Fruit fly (Drosophila melanogaster) whole organism, embryonic: ENCODE results near the gene RluA-1.

ENCODE experiments used
- CG10959 ChIP-seq: fragments of 200-800 bp; sonication (Bioruptor generic); IDR thresholded peaks from 2 replicates; pipeline ENCODE4 v1.3.6; 2022; ENCODE audit warnings: missing biosample characterization, missing genetic modification characterization
- CG10979 ChIP-seq: fragments of 200-800 bp; sonication (Bioruptor generic); optimal IDR thresholded peaks from 2 replicates; lab custom pipeline; 2018; ENCODE audit warnings: missing biosample characterization, mild to moderate bottlenecking, missing genetic modification characterization, moderate library complexity
- CG11560 ChIP-seq: fragments of 200-800 bp; sonication (Bioruptor generic); IDR thresholded peaks from 3 replicates; pipeline ENCODE4 v1.3.6; 2022; ENCODE audit warnings: missing biosample characterization, missing genetic modification characterization
- CG12942 ChIP-seq: fragments of 200-800 bp; sonication (Bioruptor generic); optimal IDR thresholded peaks from 3 replicates; lab custom pipeline; 2016; ENCODE audit warnings: missing biosample characterization, missing genetic modification characterization
- CG13424 ChIP-seq: fragments of 200-800 bp; sonication (Bioruptor generic); optimal IDR thresholded peaks from 2 replicates; lab custom pipeline; 2019; ENCODE audit warnings: missing biosample characterization, mild to moderate bottlenecking, missing genetic modification characterization, moderate library complexity
- CG17359 ChIP-seq: fragments of 200-800 bp; sonication (Bioruptor generic); optimal IDR thresholded peaks from 3 replicates; lab custom pipeline; 2018; ENCODE audit warnings: missing biosample characterization, mild to moderate bottlenecking, missing genetic modification characterization, moderate library complexity
- CG17385 ChIP-seq: fragments of 200-800 bp; sonication (Bioruptor generic); optimal IDR thresholded peaks from 3 replicates; lab custom pipeline; 2018; ENCODE audit warnings: missing biosample characterization, mild to moderate bottlenecking, missing genetic modification characterization
- CG17612 ChIP-seq: fragments of 200-800 bp; sonication (Bioruptor generic); IDR thresholded peaks from 2 replicates; pipeline ENCODE4 v1.3.6; 2022; ENCODE audit warnings: missing biosample characterization, missing genetic modification characterization
- CG18476 ChIP-seq: fragments of 200-800 bp; sonication (Bioruptor generic); optimal IDR thresholded peaks from 2 replicates; lab custom pipeline; 2016; ENCODE audit warnings: missing biosample characterization, mild to moderate bottlenecking, missing genetic modification characterization
- CG18599 ChIP-seq: fragments of 200-800 bp; sonication (Bioruptor generic); optimal IDR thresholded peaks from 3 replicates; lab custom pipeline; 2017; ENCODE audit warnings: missing biosample characterization, missing genetic modification characterization, mild to moderate bottlenecking, moderate library complexity, missing genetic modification reagents
- CG18764 ChIP-seq: fragments of 200-800 bp; sonication (Bioruptor generic); optimal IDR thresholded peaks from 3 replicates; lab custom pipeline; 2016; ENCODE audit warnings: missing biosample characterization, missing genetic modification characterization
- CG2120 ChIP-seq: fragments of 200-800 bp; sonication (Bioruptor generic); optimal IDR thresholded peaks from 3 replicates; lab custom pipeline; 2016; ENCODE audit warnings: missing biosample characterization, missing genetic modification characterization
- CG2202 ChIP-seq: fragments of 200-800 bp; sonication (Bioruptor generic); optimal IDR thresholded peaks from 2 replicates; lab custom pipeline; 2018; ENCODE audit warnings: missing biosample characterization, mild to moderate bottlenecking, missing genetic modification characterization
- CG31224 ChIP-seq: fragments of 200-800 bp; sonication (Bioruptor generic); IDR thresholded peaks from 2 replicates; pipeline ENCODE4 v1.3.6; 2022; ENCODE audit warnings: missing biosample characterization, missing genetic modification characterization
- CG32532 ChIP-seq: fragments of 200-800 bp; sonication (Bioruptor generic); IDR thresholded peaks from 2 replicates; pipeline ENCODE4 v1.3.6; 2022; ENCODE audit warnings: missing biosample characterization, missing genetic modification characterization
- CG34224 ChIP-seq: fragments of 200-800 bp; sonication (Bioruptor generic); IDR thresholded peaks from 3 replicates; pipeline ENCODE4 v1.3.6; 2022; ENCODE audit warnings: missing biosample characterization, missing genetic modification characterization; ENCODE audit not compliant: partially characterized antibody
- CG34376 ChIP-seq: fragments of 200-800 bp; sonication (Bioruptor generic); optimal IDR thresholded peaks from 2 replicates; lab custom pipeline; 2018; ENCODE audit warnings: missing biosample characterization, mild to moderate bottlenecking, missing genetic modification characterization
- CG3726 ChIP-seq: fragments of 200-800 bp; sonication (Bioruptor generic); IDR thresholded peaks from 3 replicates; pipeline ENCODE4, ENCODE4 v1.3.6; 2022; ENCODE audit warnings: missing biosample characterization, missing genetic modification characterization
- CG4282 ChIP-seq: fragments of 200-800 bp; sonication (Bioruptor generic); optimal IDR thresholded peaks from 2 replicates; lab custom pipeline; 2016; ENCODE audit warnings: missing biosample characterization, missing genetic modification characterization
- CG4617 ChIP-seq: fragments of 200-800 bp; sonication (Bioruptor generic); optimal IDR thresholded peaks from 3 replicates; lab custom pipeline; 2016; ENCODE audit warnings: missing biosample characterization, missing genetic modification characterization, borderline replicate concordance
- CG4820 ChIP-seq: fragments of 200-800 bp; sonication (Bioruptor generic); optimal IDR thresholded peaks from 3 replicates; lab custom pipeline; 2016; ENCODE audit warnings: missing biosample characterization, missing genetic modification characterization
- CG6654 ChIP-seq: fragments of 200-800 bp; sonication (Bioruptor generic); optimal IDR thresholded peaks from 2 replicates; lab custom pipeline; 2017; ENCODE audit warnings: missing biosample characterization, mild to moderate bottlenecking, missing genetic modification characterization
- CG6683 ChIP-seq: fragments of 200-800 bp; sonication (Bioruptor generic); optimal IDR thresholded peaks from 2 replicates; lab custom pipeline; 2017; ENCODE audit warnings: missing biosample characterization, mild to moderate bottlenecking, missing genetic modification characterization, missing genetic modification reagents
- CG6854 ChIP-seq: fragments of 200-800 bp; sonication (Bioruptor generic); optimal IDR thresholded peaks from 3 replicates; lab custom pipeline; 2017; ENCODE audit warnings: missing biosample characterization, mild to moderate bottlenecking, missing genetic modification characterization
- CG7745 ChIP-seq: fragments of 200-800 bp; sonication (Bioruptor generic); optimal IDR thresholded peaks from 2 replicates; lab custom pipeline; 2018; ENCODE audit warnings: missing biosample characterization, mild to moderate bottlenecking, missing genetic modification characterization, moderate library complexity
- Chrac-16 ChIP-seq: fragments of 200-800 bp; sonication (Bioruptor generic); optimal IDR thresholded peaks from 3 replicates; lab custom pipeline; 2016; ENCODE audit warnings: missing biosample characterization, missing genetic modification characterization
- CrebB ChIP-seq: fragments of 200-800 bp; sonication (Bioruptor generic); optimal IDR thresholded peaks from 3 replicates; lab custom pipeline; 2018; ENCODE audit warnings: missing biosample characterization, mild to moderate bottlenecking, missing genetic modification characterization
- HHEX ChIP-seq: fragments of 200-800 bp; sonication (Bioruptor generic); optimal IDR thresholded peaks from 3 replicates; lab custom pipeline; 2017; ENCODE audit warnings: missing biosample characterization, mild to moderate bottlenecking, missing genetic modification characterization, missing genetic modification reagents
- Lhr ChIP-seq: fragments of 200-800 bp; sonication (Bioruptor generic); optimal IDR thresholded peaks from 3 replicates; lab custom pipeline; 2017; ENCODE audit warnings: mild to moderate bottlenecking, missing biosample characterization, missing genetic modification reagents, missing genetic modification characterization
- Mad ChIP-seq: fragments of 200-800 bp; sonication (Bioruptor generic); optimal IDR thresholded peaks from 2 replicates; lab custom pipeline; 2016; ENCODE audit warnings: missing biosample characterization, missing genetic modification characterization
- Mes4 ChIP-seq: fragments of 200-800 bp; sonication (Bioruptor generic); optimal IDR thresholded peaks from 2 replicates; lab custom pipeline; 2016; ENCODE audit warnings: missing biosample characterization, missing genetic modification characterization
- Nf-YC ChIP-seq: fragments of 200-800 bp; optimal IDR thresholded peaks from 3 replicates; lab custom pipeline; 2019; ENCODE audit warnings: missing biosample characterization, mild to moderate bottlenecking, missing genetic modification characterization, moderate library complexity
- Sry-δ ChIP-seq: fragments of 200-800 bp; sonication (Bioruptor generic); optimal IDR thresholded peaks from 2 replicates; lab custom pipeline; 2016; ENCODE audit warnings: missing biosample characterization, missing genetic modification characterization
- abd-A ChIP-seq: fragments of 200-800 bp; sonication (Bioruptor generic); optimal IDR thresholded peaks from 3 replicates; lab custom pipeline; 2019; ENCODE audit warnings: missing biosample characterization, mild to moderate bottlenecking, missing genetic modification characterization, moderate library complexity
- az2 ChIP-seq: fragments of 200-800 bp; sonication (Bioruptor generic); optimal IDR thresholded peaks from 3 replicates; lab custom pipeline; 2016; ENCODE audit warnings: missing biosample characterization, missing genetic modification characterization
- cad ChIP-seq: fragments of >200 bp; optimal IDR thresholded peaks from 2 replicates; lab custom pipeline; 2017; ENCODE audit warnings: missing biosample characterization, missing genetic modification characterization
- croc ChIP-seq: fragments of 200-800 bp; sonication (Bioruptor generic); conservative IDR thresholded peaks from 3 replicates; pipeline ENCODE4 v1.3.6; 2022; ENCODE audit warnings: missing biosample characterization, missing genetic modification characterization
- dimm ChIP-seq: fragments of 200-800 bp; sonication (Bioruptor generic); IDR thresholded peaks from 2 replicates; pipeline ENCODE4 v1.3.6; 2022; ENCODE audit warnings: missing biosample characterization, missing genetic modification characterization
- fd3F ChIP-seq: fragments of 200-800 bp; sonication (Bioruptor generic); optimal IDR thresholded peaks from 2 replicates; lab custom pipeline; 2018; ENCODE audit warnings: missing biosample characterization, mild to moderate bottlenecking, missing genetic modification characterization, moderate library complexity
- fu2 ChIP-seq: fragments of 200-800 bp; sonication (Bioruptor generic); optimal IDR thresholded peaks from 2 replicates; lab custom pipeline; 2016; ENCODE audit warnings: missing biosample characterization, missing genetic modification characterization
- hbn ChIP-seq: fragments of 200-800 bp; sonication (Bioruptor generic); IDR thresholded peaks from 2 replicates; pipeline ENCODE4 v1.3.6; 2022; ENCODE audit warnings: missing biosample characterization, missing genetic modification characterization; ENCODE audit not compliant: partially characterized antibody
- lilli ChIP-seq: fragments of 200-800 bp; sonication (Bioruptor generic); optimal IDR thresholded peaks from 3 replicates; lab custom pipeline; 2016; ENCODE audit warnings: missing biosample characterization, missing genetic modification characterization
- lmd ChIP-seq: fragments of 200-800 bp; sonication (Bioruptor generic); IDR thresholded peaks from 2 replicates; pipeline ENCODE4 v1.3.6; 2022; ENCODE audit warnings: missing biosample characterization, missing genetic modification characterization
- pum ChIP-seq: fragments of 200-800 bp; sonication (Bioruptor generic); optimal IDR thresholded peaks from 2 replicates; lab custom pipeline; 2016; ENCODE audit warnings: missing biosample characterization, missing genetic modification characterization
- seq ChIP-seq: fragments of 200-800 bp; sonication (Bioruptor generic); IDR thresholded peaks from 2 replicates; pipeline ENCODE4 v1.3.6; 2022; ENCODE audit warnings: missing biosample characterization, missing genetic modification characterization
- sim ChIP-seq: fragments of 200-800 bp; sonication (Bioruptor generic); IDR thresholded peaks from 2 replicates; pipeline ENCODE4 v1.3.6; 2022; ENCODE audit warnings: missing biosample characterization, missing genetic modification characterization
- sna ChIP-seq: fragments of 200-800 bp; sonication (Bioruptor generic); IDR thresholded peaks from 2 replicates; pipeline ENCODE4 v1.3.6; 2022; ENCODE audit warnings: missing biosample characterization, missing genetic modification characterization; ENCODE audit not compliant: partially characterized antibody
- tio ChIP-seq: fragments of 200-800 bp; sonication (Bioruptor generic); optimal IDR thresholded peaks from 2 replicates; lab custom pipeline; 2017; ENCODE audit warnings: missing biosample characterization, missing genetic modification characterization, inconsistent platforms
- zfh1 ChIP-seq: fragments of 200-800 bp; sonication (Bioruptor generic); IDR thresholded peaks from 3 replicates; pipeline ENCODE4 v1.3.6; 2022; ENCODE audit warnings: missing biosample characterization, missing genetic modification characterization
- zfh2 ChIP-seq: fragments of 200-800 bp; sonication (Bioruptor generic); optimal IDR thresholded peaks from 2 replicates; lab custom pipeline; 2016; ENCODE audit warnings: missing biosample characterization, missing genetic modification characterization

Gene RluA-1

dm6 chr2L:10488484-10489223 is 14.5 kb upstream of the RluA-1 start, which contains the start of the genes Cog4 and CG6144 (continued):
- no peak for TF ChIP-seq CG4282 (GFP tag; lab: Kevin White, UChicago)
- TF ChIP-seq Mad (GFP tag; lab: Kevin White, UChicago): no peak
- no peak for TF ChIP-seq CG17612 (GFP tag; lab: Robert Waterston, UW)
- TF ChIP-seq CG13424 (tag; lab: Kevin White, UChicago): peak; percentile 30
- no peak for TF ChIP-seq CG6683 (GFP tag; lab: Kevin White, UChicago)
- peak; percentile 0 for TF ChIP-seq CG18476 (GFP tag; lab: Kevin White, UChicago)
- TF ChIP-seq CrebB (tag; lab: Kevin White, UChicago): no peak
- TF ChIP-seq pum (GFP tag; lab: Kevin White, UChicago): peak; percentile 56
- no peak for TF ChIP-seq CG18599 (GFP tag; lab: Kevin White, UChicago)
- no peak for TF ChIP-seq CG18764
- TF ChIP-seq Nf-YC: no peak
- peak; percentile 6 for TF ChIP-seq zfh2 (GFP tag; lab: Kevin White, UChicago)
- TF ChIP-seq CG7745: no peak
- no peak for TF ChIP-seq sim (GFP tag; lab: Robert Waterston, UW)
- TF ChIP-seq CG4617: peak; percentile 55
- TF ChIP-seq CG32532 (GFP tag; lab: Robert Waterston, UW): peak; percentile 21; the same call in 1 of the 2 replicates
- TF ChIP-seq zfh1 (GFP tag; lab: Robert Waterston, UW): 0 out of 3 replicates have a peak, but pooled peaks have one; percentile 43
- TF ChIP-seq lilli (GFP tag; lab: Kevin White, UChicago): peak; percentile 60
- TF ChIP-seq sna: peak; percentile 84
- no peak for TF ChIP-seq CG6854 (GFP tag; lab: Kevin White, UChicago)
- no peak for TF ChIP-seq CG12942 (GFP tag; lab: Kevin White, UChicago)
- no peak for TF ChIP-seq croc (GFP tag; lab: Robert Waterston, UW)
- TF ChIP-seq fd3F (GFP tag; lab: Kevin White, UChicago): no peak
- TF ChIP-seq dimm (GFP tag; lab: Robert Waterston, UW): no peak
- TF ChIP-seq fu2 (GFP tag; lab: Kevin White, UChicago): no peak
- no peak for TF ChIP-seq lmd (GFP tag; lab: Robert Waterston, UW)
- no peak for TF ChIP-seq CG17385 (GFP tag; lab: Kevin White, UChicago)
- TF ChIP-seq az2 (GFP tag; lab: Kevin White, UChicago): peak; percentile 9
- TF ChIP-seq CG4820 (GFP tag; lab: Kevin White, UChicago): no peak
- TF ChIP-seq CG10959 (GFP tag; lab: Robert Waterston, UW): no peak
- peak; percentile 54 for TF ChIP-seq CG2120 (GFP tag; lab: Kevin White, UChicago)
- TF ChIP-seq CG2202 (tag; lab: Kevin White, UChicago): no peak
- TF ChIP-seq tio (GFP tag; lab: Kevin White, UChicago): no peak
- TF ChIP-seq Chrac-16: no peak
- TF ChIP-seq CG3726 (GFP tag; lab: Robert Waterston, UW): no peak
- TF ChIP-seq abd-A (tag; lab: Kevin White, UChicago): no peak
- TF ChIP-seq CG6654: no peak
- no peak for TF ChIP-seq Lhr (GFP tag; lab: Kevin White, UChicago)
- peak; percentile 14 for TF ChIP-seq CG10979 (tag; lab: Kevin White, UChicago)
- peak; percentile 87 for TF ChIP-seq Sry-δ
- TF ChIP-seq CG17359: no peak
- no peak for TF ChIP-seq Mes4 (GFP tag; lab: Kevin White, UChicago)
- no peak for TF ChIP-seq CG34376 (GFP tag; lab: Kevin White, UChicago)
- TF ChIP-seq CG11560: no peak
- peak; percentile 82 for TF ChIP-seq hbn
- peak; percentile 82 for TF ChIP-seq CG34224
- TF ChIP-seq HHEX (GFP tag; lab: Kevin White, UChicago): no peak
- TF ChIP-seq cad (GFP tag; lab: Kevin White, UChicago): no peak
- no peak for TF ChIP-seq CG31224
- no peak for TF ChIP-seq seq
